Fruit fly (Drosophila melanogaster) whole organism, prepupa: Measurements from ENCODE around the gene CG34247.

Experiments used
- Blimp-1 ChIP-seq: fragments of 200-800 bp; sonication (Bioruptor generic); optimal IDR thresholded peaks from 3 replicates; lab custom pipeline; 2017; ENCODE audit warnings: missing biosample characterization, missing genetic modification characterization, mild to moderate bottlenecking, moderate library complexity, missing genetic modification reagents
- CG31627 ChIP-seq: fragments of 200-800 bp; sonication (Bioruptor generic); optimal IDR thresholded peaks from 3 replicates; lab custom pipeline; 2016; ENCODE audit warnings: missing biosample characterization, missing genetic modification characterization
- CG32006 ChIP-seq: fragments of 200-800 bp; sonication (Bioruptor generic); optimal IDR thresholded peaks from 3 replicates; lab custom pipeline; 2017; ENCODE audit warnings: missing biosample characterization, mild to moderate bottlenecking, missing genetic modification characterization
- CG6792 ChIP-seq: fragments of 200-800 bp; sonication (Bioruptor generic); optimal IDR thresholded peaks from 3 replicates; lab custom pipeline; 2016; ENCODE audit warnings: missing biosample characterization, missing genetic modification characterization
- CG7368 ChIP-seq: fragments of 200-800 bp; sonication (Bioruptor generic); optimal IDR thresholded peaks from 3 replicates; lab custom pipeline; 2016; ENCODE audit warnings: missing biosample characterization, missing genetic modification characterization
- Ets21C ChIP-seq: fragments of 200-800 bp; sonication (Bioruptor generic); optimal IDR thresholded peaks from 3 replicates; lab custom pipeline; 2016; ENCODE audit warnings: missing biosample characterization, missing genetic modification characterization
- Gug ChIP-seq: fragments of 200-800 bp; sonication (Bioruptor generic); IDR thresholded peaks from 2 replicates; pipeline ENCODE4 v1.3.6; 2022; ENCODE audit warnings: missing biosample characterization, missing genetic modification characterization

dm6 chr3L:16217935-16218334 lies 43.5 kb downstream of the CG34247 start:
- TF ChIP-seq CG6792 (GFP tag; lab: Kevin White, UChicago) (peak; percentile 30), Gug (GFP tag; lab: Robert Waterston, UW) (peak; percentile 65), CG31627 (GFP tag; lab: Kevin White, UChicago) (no peak), Ets21C (GFP tag; lab: Kevin White, UChicago) (no peak), CG32006 (peak; percentile 56), Blimp-1 (GFP tag; lab: Kevin White, UChicago) (no peak), CG7368 (no peak)
